Fruit fly (Drosophila melanogaster) whole organism: Measurements from ENCODE around the gene CG15882.

Experiments
- CG8478 ChIP-seq: fragments of >200 bp; optimal IDR thresholded peaks from 2 replicates; lab custom pipeline; 2018; ENCODE audit warnings: inconsistent platforms
- Dll ChIP-seq: fragments of >200 bp; optimal IDR thresholded peaks from 2 replicates; lab custom pipeline; 2017
- EcR ChIP-seq, 2 experiments: fragments of >200 bp; optimal IDR thresholded peaks; 2 replicates each; lab custom pipeline; 2017; ENCODE audit warnings: missing biosample characterization in 2 of 2, missing genetic modification characterization in 2 of 2, missing genetic modification reagents in 2 of 2
- pan ChIP-seq: fragments of >200 bp; optimal IDR thresholded peaks from 2 replicates; lab custom pipeline; 2017
- psq ChIP-seq: fragments of >200 bp; optimal IDR thresholded peaks from 2 replicates; lab custom pipeline; 2017

DNA sequence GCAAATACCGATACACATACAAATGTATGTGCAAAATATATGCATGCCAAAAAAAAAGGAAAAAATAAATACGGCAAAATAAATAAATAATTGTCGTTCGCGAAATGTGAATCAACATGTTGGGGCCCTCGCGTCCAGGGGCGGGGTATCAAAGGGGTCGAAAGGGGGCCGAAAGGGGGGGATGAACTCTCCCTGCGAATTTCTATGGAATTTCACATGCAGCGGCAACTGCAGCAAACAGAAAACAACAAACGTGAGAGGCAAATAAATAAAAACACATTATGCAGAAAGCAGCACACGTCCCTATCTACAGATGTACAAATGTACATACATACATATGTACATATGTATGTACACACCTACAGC, 25.3 kb upstream of the CG15882 start:
- TF ChIP-seq psq (lab: Kevin White, UChicago) (no peak), CG8478 (no peak), EcR (GFP tag; optimal IDR thresholded peaks at IDR 0.05; lab: Kevin White, UChicago) (no peak), Dll (lab: Kevin White, UChicago) (no peak), pan (no peak)
